Worm (Caenorhabditis elegans) whole organism, L1 larva: ENCODE results near the gene F13D12.5.
A peak's percentile ranks its signal among the peaks of the same experiment; 100 is the strongest.

Experiments used
- C04F5.9 ChIP-seq: sonication (generic microtip); optimal IDR thresholded peaks from 2 replicates; lab custom pipeline; 2016; ENCODE audit warnings: missing genetic modification characterization, missing compliant biosample characterization
- C16A3.4 ChIP-seq: fragments of 150-350 bp; optimal IDR thresholded peaks from 2 replicates; lab custom pipeline; 2014; ENCODE audit warnings: missing biosample characterization, missing genetic modification characterization
- Y116A8C.19 ChIP-seq: sonication (generic microtip); optimal IDR thresholded peaks from 2 replicates; lab custom pipeline; 2016; ENCODE audit warnings: missing compliant biosample characterization, missing genetic modification characterization, borderline replicate concordance
- ama-1 ChIP-seq: fragments of 150-350 bp; optimal IDR thresholded peaks from 2 replicates; lab custom pipeline; 2014
- ceh-82 ChIP-seq, 3 experiments: fragments of 150-350 bp in 1 of 3; sonication (generic microtip) in 2 of 3; optimal IDR thresholded peaks; 2 replicates each; lab custom pipeline; 2014 to 2017; ENCODE audit warnings: missing biosample characterization in 3 of 3, missing genetic modification characterization in 3 of 3
- dpl-1 ChIP-seq, 3 experiments: fragments of 150-350 bp in 2 of 3; sonication (generic microtip) in 1 of 3; optimal IDR thresholded peaks; 2 replicates each; lab custom pipeline; 2014 to 2017; ENCODE audit warnings: missing biosample characterization in 3 of 3, missing genetic modification characterization in 3 of 3, missing genetic modification reagents in 3 of 3
- dsc-1 ChIP-seq: sonication (generic microtip); optimal IDR thresholded peaks from 2 replicates; lab custom pipeline; 2016; ENCODE audit warnings: mild to moderate bottlenecking, missing genetic modification characterization, missing compliant biosample characterization
- egl-13 ChIP-seq: sonication (generic microtip); optimal IDR thresholded peaks from 2 replicates; lab custom pipeline; 2016; ENCODE audit warnings: missing genotype, missing genetic modification reagents, missing genetic modification characterization, missing compliant biosample characterization
- elt-2 ChIP-seq: sonication (generic microtip); optimal IDR thresholded peaks from 2 replicates; lab custom pipeline; 2016; ENCODE audit warnings: missing genetic modification characterization, mild to moderate bottlenecking, inconsistent platforms, missing compliant biosample characterization, missing genetic modification reagents
- fkh-4 ChIP-seq: sonication (generic microtip); optimal IDR thresholded peaks from 2 replicates; lab custom pipeline; 2016; ENCODE audit warnings: missing compliant biosample characterization, missing genetic modification characterization, borderline replicate concordance
- grh-1 ChIP-seq: fragments of 200-800 bp; sonication (Bioruptor generic); IDR thresholded peaks from 2 replicates; pipeline ENCODE4 v1.3.6; 2022; ENCODE audit warnings: missing genetic modification reagents, missing genetic modification characterization, missing compliant biosample characterization
- hlh-17 ChIP-seq: fragments of 200-800 bp; sonication (Bioruptor generic); optimal IDR thresholded peaks from 2 replicates; lab custom pipeline; 2018; ENCODE audit warnings: missing genetic modification characterization, mild to moderate bottlenecking, missing compliant biosample characterization, moderate library complexity, borderline replicate concordance
- hlh-4 ChIP-seq: sonication (generic microtip); optimal IDR thresholded peaks from 2 replicates; lab custom pipeline; 2016; ENCODE audit warnings: mild to moderate bottlenecking, missing genetic modification characterization, missing compliant biosample characterization
- irx-1 ChIP-seq: sonication (generic microtip); optimal IDR thresholded peaks from 2 replicates; lab custom pipeline; 2016; ENCODE audit warnings: missing genetic modification characterization, missing compliant biosample characterization
- lin-13 ChIP-seq: fragments of 150-350 bp; optimal IDR thresholded peaks from 2 replicates; lab custom pipeline; 2014; ENCODE audit warnings: missing biosample characterization, missing genetic modification reagents, missing genetic modification characterization
- lin-35 ChIP-seq, 2 experiments: fragments of 150-350 bp; optimal IDR thresholded peaks; 2 replicates each; lab custom pipeline; 2014; ENCODE audit warnings: missing biosample characterization in 2 of 2, missing genetic modification characterization in 2 of 2, missing genetic modification reagents in 2 of 2
- lin-39 ChIP-seq: fragments of 150-350 bp; optimal IDR thresholded peaks from 2 replicates; lab custom pipeline; 2014; ENCODE audit warnings: missing biosample characterization, missing genetic modification reagents, missing genetic modification characterization
- nhr-19 ChIP-seq: fragments of 200-800 bp; sonication (Bioruptor generic); conservative IDR thresholded peaks from 2 replicates; pipeline ENCODE4 v1.3.6; 2022; ENCODE audit warnings: missing genetic modification characterization, missing compliant biosample characterization
- nhr-20 ChIP-seq: sonication (generic microtip); optimal IDR thresholded peaks from 2 replicates; lab custom pipeline; 2016; ENCODE audit warnings: mild to moderate bottlenecking, missing genetic modification characterization, missing compliant biosample characterization
- nhr-71 ChIP-seq: sonication (generic microtip); optimal IDR thresholded peaks from 2 replicates; lab custom pipeline; 2016; ENCODE audit warnings: mild to moderate bottlenecking, missing genetic modification characterization, moderate library complexity, missing compliant biosample characterization
- nhr-77 ChIP-seq: fragments of 150-350 bp; optimal IDR thresholded peaks from 2 replicates; lab custom pipeline; 2014; ENCODE audit warnings: missing biosample characterization, missing genetic modification characterization
- nhr-84 ChIP-seq: sonication (generic microtip); optimal IDR thresholded peaks from 2 replicates; lab custom pipeline; 2017; ENCODE audit warnings: missing biosample characterization, missing genetic modification characterization
- nhr-85 ChIP-seq: sonication (generic microtip); peaks from one replicate; lab custom pipeline; 2016; ENCODE audit warnings: missing genetic modification characterization, inconsistent platforms, missing compliant biosample characterization
- nhr-90 ChIP-seq: sonication (generic microtip); optimal IDR thresholded peaks from 2 replicates; lab custom pipeline; 2016; ENCODE audit warnings: mild to moderate bottlenecking, missing genetic modification characterization, missing compliant biosample characterization; ENCODE audit not compliant: poor library complexity
- pax-3 ChIP-seq: fragments of 200-800 bp; sonication (Bioruptor generic); optimal IDR thresholded peaks from 2 replicates; lab custom pipeline; 2018; ENCODE audit warnings: mild to moderate bottlenecking, missing genetic modification characterization, moderate library complexity, missing compliant biosample characterization
- skn-1 ChIP-seq: fragments of 150-350 bp; optimal IDR thresholded peaks from 2 replicates; lab custom pipeline; 2014; ENCODE audit warnings: missing biosample characterization, missing genetic modification characterization
- sptf-1 ChIP-seq: fragments of 150-350 bp; optimal IDR thresholded peaks from 2 replicates; lab custom pipeline; 2014; ENCODE audit warnings: missing biosample characterization, missing genetic modification characterization
- sup-37 ChIP-seq: fragments of 200-800 bp; sonication (Bioruptor generic); optimal IDR thresholded peaks from 2 replicates; lab custom pipeline; 2018; ENCODE audit warnings: mild to moderate bottlenecking, missing genetic modification characterization, missing compliant biosample characterization
- swsn-7 ChIP-seq: sonication (generic microtip); optimal IDR thresholded peaks from 2 replicates; lab custom pipeline; 2016; ENCODE audit warnings: missing genetic modification characterization, missing compliant biosample characterization
- unc-130 ChIP-seq: fragments of 150-350 bp; optimal IDR thresholded peaks from 2 replicates; lab custom pipeline; 2017; ENCODE audit warnings: missing biosample characterization, missing genetic modification characterization, inconsistent platforms
- unc-30 ChIP-seq: sonication (generic microtip); optimal IDR thresholded peaks from 2 replicates; lab custom pipeline; 2017; ENCODE audit warnings: missing biosample characterization, missing genetic modification characterization
- unc-62 ChIP-seq: fragments of 150-350 bp; optimal IDR thresholded peaks from 2 replicates; lab custom pipeline; 2014; ENCODE audit warnings: missing biosample characterization, missing genetic modification reagents, missing genetic modification characterization
- unc-86 ChIP-seq: sonication (generic microtip); optimal IDR thresholded peaks from 2 replicates; lab custom pipeline; 2016; ENCODE audit warnings: missing genetic modification characterization, missing compliant biosample characterization
- zag-1 ChIP-seq: fragments of 150-350 bp; optimal IDR thresholded peaks from 2 replicates; lab custom pipeline; 2014; ENCODE audit warnings: missing biosample characterization, missing genetic modification characterization
- ztf-11 ChIP-seq, 2 experiments: sonication (generic microtip); optimal IDR thresholded peaks; 2 replicates each; lab custom pipeline; 2016 to 2017; ENCODE audit warnings: missing genetic modification characterization in 2 of 2, missing biosample characterization in 1 of 2, missing compliant biosample characterization in 1 of 2
- ztf-4 ChIP-seq: fragments of 150-350 bp; optimal IDR thresholded peaks from 2 replicates; lab custom pipeline; 2014; ENCODE audit warnings: missing biosample characterization, missing genetic modification characterization

F13D12.5 gene

DNA sequence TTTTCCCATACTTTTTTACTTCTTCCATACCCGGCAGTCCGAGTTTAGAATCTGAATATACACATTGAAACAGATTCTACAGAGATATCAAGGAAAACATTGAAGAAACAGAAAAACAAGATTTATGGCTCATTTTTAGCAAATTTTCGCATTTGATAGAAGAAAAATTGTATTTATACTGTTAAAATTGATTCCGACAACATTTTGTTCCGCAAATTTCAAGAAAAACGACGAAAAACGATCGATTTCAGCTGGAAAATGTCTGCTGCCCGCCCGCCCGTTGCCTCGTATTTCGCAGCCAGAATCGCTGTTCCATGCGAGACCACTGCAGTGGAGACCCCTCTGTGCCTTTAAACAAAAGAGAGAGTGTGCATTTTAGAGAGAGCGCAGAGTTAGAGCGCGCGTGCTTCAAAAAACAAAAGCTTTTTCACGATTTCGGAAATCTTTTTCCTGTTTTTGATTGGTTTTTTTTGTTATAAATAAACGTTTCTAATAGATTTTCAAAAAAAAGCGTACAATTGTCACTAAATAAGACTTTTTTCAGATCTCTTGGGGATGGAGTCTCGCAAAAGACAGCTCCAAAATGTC, 51.4 kb downstream of the F13D12.5 start, which contains the start of the genes patr-1 and dna-2 (continued):
- TF ChIP-seq nhr-84 (tag; lab: Kevin White, UChicago) = no peak
- TF ChIP-seq Y116A8C.19 (tag; lab: Kevin White, UChicago) = no peak
- TF ChIP-seq dpl-1 (GFP tag; optimal IDR thresholded peaks at IDR 0.05; lab: Kevin White, UChicago) = peak; percentile 86 to 91 (median 90)
- peak; percentile 86 to 96 for TF ChIP-seq lin-35 (GFP tag; optimal IDR thresholded peaks at IDR 0.05; lab: Kevin White, UChicago)
- TF ChIP-seq unc-130 = no peak
- peak; percentile 14 for TF ChIP-seq irx-1 (tag; lab: Kevin White, UChicago)
- peak; percentile 42 for TF ChIP-seq nhr-20 (tag; lab: Kevin White, UChicago)
- TF ChIP-seq nhr-71 (tag; lab: Kevin White, UChicago) = no peak
- no peak for TF ChIP-seq hlh-4 (tag; lab: Kevin White, UChicago)
- peak; percentile 36 for TF ChIP-seq swsn-7 (tag; lab: Kevin White, UChicago)
- no peak for TF ChIP-seq sup-37 (GFP tag; lab: Kevin White, UChicago)
- TF ChIP-seq ama-1 (lab: Kevin White, UChicago) = no peak
- TF ChIP-seq nhr-85 (tag; lab: Kevin White, UChicago) = peak; percentile 52
- no peak for TF ChIP-seq fkh-4 (tag; lab: Kevin White, UChicago)
- TF ChIP-seq grh-1 = peak; percentile 36; the same call in 1 of the 2 replicates
- TF ChIP-seq dsc-1 (tag; lab: Kevin White, UChicago) = peak; percentile 13
- peak; percentile 14 for TF ChIP-seq nhr-77 (tag; lab: Kevin White, UChicago)
- TF ChIP-seq skn-1 (tag; lab: Kevin White, UChicago) = peak; percentile 79
- no peak for TF ChIP-seq elt-2 (tag; lab: Kevin White, UChicago)
- TF ChIP-seq ztf-11 (tag; optimal IDR thresholded peaks at IDR 0.05; lab: Kevin White, UChicago) = no peak
- no peak for TF ChIP-seq unc-62 (GFP tag; lab: Kevin White, UChicago)
- TF ChIP-seq zag-1 (tag; lab: Kevin White, UChicago) = no peak
- TF ChIP-seq nhr-90 = no peak
- TF ChIP-seq egl-13 (tag; lab: Kevin White, UChicago) = peak; percentile 4
- TF ChIP-seq unc-30 (tag; lab: Kevin White, UChicago) = no peak
- no peak for TF ChIP-seq C04F5.9 (tag; lab: Kevin White, UChicago)
- no peak for TF ChIP-seq pax-3 (tag; lab: Kevin White, UChicago)
- TF ChIP-seq lin-13 (GFP tag; lab: Kevin White, UChicago) = peak; percentile 16
- no peak for TF ChIP-seq sptf-1
- peak; percentile 58 for TF ChIP-seq nhr-19 (GFP tag; lab: Robert Waterston, UW)
- TF ChIP-seq ceh-82 (tag; optimal IDR thresholded peaks at IDR 0.05; lab: Kevin White, UChicago) = peak in 2 of 3 experiments; percentile 60 to 79
- no peak for TF ChIP-seq ztf-4 (tag; lab: Kevin White, UChicago)
- peak; percentile 63 for TF ChIP-seq C16A3.4 (tag; lab: Kevin White, UChicago)
- no peak for TF ChIP-seq lin-39
- no peak for TF ChIP-seq hlh-17 (GFP tag; lab: Kevin White, UChicago)
- TF ChIP-seq unc-86 (tag; lab: Kevin White, UChicago) = peak; percentile 33
